Worm (Caenorhabditis elegans) whole organism, L4/young adult: Measurements from ENCODE around the gene drr-1.

ENCODE experiments used
- W03F9.2 ChIP-seq: fragments of 150-350 bp; optimal IDR thresholded peaks from 2 replicates; lab custom pipeline; 2014; ENCODE audit warnings: missing biosample characterization, missing genetic modification characterization
- dao-5 ChIP-seq: sonication (generic microtip); optimal IDR thresholded peaks from 2 replicates; lab custom pipeline; 2016; ENCODE audit warnings: missing genotype, missing genetic modification characterization, moderate library complexity, missing compliant biosample characterization
- him-1 ChIP-seq: sonication (generic microtip); optimal IDR thresholded peaks from 2 replicates; lab custom pipeline; 2016; ENCODE audit warnings: missing genotype, missing genetic modification reagents, missing genetic modification characterization, missing compliant biosample characterization

DNA sequence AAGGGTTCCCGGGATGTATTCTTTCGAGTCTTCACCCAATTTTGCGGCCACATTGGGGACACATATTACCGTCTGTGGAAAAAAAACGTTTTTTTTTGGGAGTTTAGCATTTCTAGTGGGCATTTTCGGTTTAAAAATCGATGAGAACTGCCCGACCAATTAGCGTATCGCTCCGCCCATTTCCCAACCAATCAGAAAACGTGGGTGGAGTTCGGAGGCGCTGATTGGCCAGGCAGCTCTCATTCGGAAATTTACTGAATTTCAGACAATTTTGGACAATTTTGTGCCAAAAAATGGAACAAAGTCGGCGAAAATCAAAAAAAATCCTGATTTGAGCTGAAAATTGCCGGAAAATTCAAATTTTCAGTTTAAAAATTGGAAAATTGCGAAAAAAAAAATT, 49.1 kb downstream of the drr-1 start:
- no peak for TF ChIP-seq him-1 (tag; lab: Kevin White, UChicago)
- no peak for TF ChIP-seq W03F9.2 (tag; lab: Kevin White, UChicago)
- no peak for TF ChIP-seq dao-5 (tag; lab: Kevin White, UChicago)
